Fruit fly (Drosophila melanogaster): Measurements from ENCODE around the gene vig2.

The vig2 gene

DNA sequence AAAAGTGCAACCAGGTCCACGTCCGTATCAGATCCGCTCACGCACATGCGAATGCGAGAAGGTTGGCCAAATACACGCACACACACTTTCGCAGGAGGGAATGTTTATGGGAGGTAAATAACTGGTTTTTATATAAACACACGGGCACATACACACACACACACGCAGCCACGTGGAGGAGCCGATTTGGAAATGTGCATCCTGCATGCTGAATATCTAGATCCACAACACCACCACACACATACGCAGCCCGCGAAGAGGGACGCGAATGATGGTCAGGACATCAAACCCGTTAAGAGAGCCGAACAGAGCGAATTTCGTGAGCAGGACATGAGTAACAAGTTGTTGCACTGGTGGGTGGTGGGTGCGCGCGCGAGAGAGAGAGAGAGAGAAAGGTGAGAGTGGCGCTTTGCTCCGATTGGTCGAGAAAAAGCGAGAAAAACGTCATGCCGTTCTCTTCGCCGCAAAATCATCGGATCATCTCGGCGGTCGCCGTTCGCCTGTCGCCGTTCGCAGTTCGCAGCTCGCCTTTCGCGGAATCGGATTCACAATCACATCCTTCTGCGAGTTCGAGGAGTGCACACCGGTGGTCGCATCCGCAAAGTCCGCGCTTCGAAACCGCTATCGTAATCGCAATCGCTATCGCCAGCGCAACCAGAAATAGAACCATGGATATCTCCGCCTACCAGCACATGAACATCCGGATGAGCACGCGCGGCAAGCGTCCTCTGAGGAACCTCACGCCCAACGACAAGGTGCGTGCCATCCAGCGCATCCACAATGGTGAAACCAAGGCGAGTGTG lies 14.6 kb downstream of the vig2 start, which contains the start of gene danr (continued):
- TF ChIP-seq CG17361 (GFP tag; IDR thresholded peaks at IDR 0.05) = no peak
- TF ChIP-seq CG18764 (GFP tag; optimal IDR thresholded peaks at IDR 0.05) = no peak
- TF ChIP-seq Ravus (GFP tag; IDR thresholded peaks at IDR 0.05) = no peak
- TF ChIP-seq B-H2 (GFP tag; optimal IDR thresholded peaks at IDR 0.05) = no peak
- no peak for TF ChIP-seq twi (tag; optimal IDR thresholded peaks at IDR 0.05)
- no peak for TF ChIP-seq Dp (GFP tag; optimal IDR thresholded peaks at IDR 0.05)
- peak; percentile 64 for TF ChIP-seq CG1832 (GFP tag; optimal IDR thresholded peaks at IDR 0.05)
- TF ChIP-seq CG10462 (GFP tag; optimal IDR thresholded peaks at IDR 0.05) = no peak
- TF ChIP-seq GATAe (GFP tag; conservative IDR thresholded peaks at IDR 0.05) = no peak
- no peak for TF ChIP-seq CG10431 (GFP tag; optimal IDR thresholded peaks at IDR 0.05)
- no peak for TF ChIP-seq CG3847 (GFP tag; IDR thresholded peaks at IDR 0.05)
- TF ChIP-seq CG4282 (GFP tag; optimal IDR thresholded peaks at IDR 0.05) = no peak
- no peak for TF ChIP-seq stwl (tag; optimal IDR thresholded peaks at IDR 0.05)
- TF ChIP-seq CrebB (tag; optimal IDR thresholded peaks at IDR 0.05) = no peak
- peak; percentile 61 for TF ChIP-seq CG15479 (GFP tag; optimal IDR thresholded peaks at IDR 0.05)
- TF ChIP-seq CG3163 (GFP tag; optimal IDR thresholded peaks at IDR 0.05) = peak; percentile 63
- no peak for TF ChIP-seq croc (GFP tag; conservative IDR thresholded peaks at IDR 0.05)
- TF ChIP-seq sens-2 (GFP tag; IDR thresholded peaks at IDR 0.05) = no peak
- no peak for TF ChIP-seq zfh1 (GFP tag; IDR thresholded peaks at IDR 0.05)
- TF ChIP-seq CG8359 (GFP tag; optimal IDR thresholded peaks at IDR 0.05; ENCODE audit: borderline replicate concordance) = no peak
- no peak for TF ChIP-seq CG1792 (GFP tag; optimal IDR thresholded peaks at IDR 0.05)
- no peak for TF ChIP-seq Vsx1 (GFP tag; optimal IDR thresholded peaks at IDR 0.05)
- TF ChIP-seq CkIIα-i1 (GFP tag; IDR thresholded peaks at IDR 0.05) = no peak
- no peak for TF ChIP-seq schlank (tag; optimal IDR thresholded peaks at IDR 0.05)
- TF ChIP-seq nmo (GFP tag; optimal IDR thresholded peaks at IDR 0.05) = no peak
- TF ChIP-seq NK7.1 (GFP tag; optimal IDR thresholded peaks at IDR 0.05) = no peak
- no peak for TF ChIP-seq disco-r (GFP tag; optimal IDR thresholded peaks at IDR 0.05)
- peak in 1 of 2 experiments; percentile 50 for TF ChIP-seq bsh (GFP tag; optimal IDR thresholded peaks at IDR 0.05)
- TF ChIP-seq Gsc (GFP tag; IDR thresholded peaks at IDR 0.05) = no peak
- TF ChIP-seq CG8924 (tag; optimal IDR thresholded peaks at IDR 0.05) = no peak

DNA sequence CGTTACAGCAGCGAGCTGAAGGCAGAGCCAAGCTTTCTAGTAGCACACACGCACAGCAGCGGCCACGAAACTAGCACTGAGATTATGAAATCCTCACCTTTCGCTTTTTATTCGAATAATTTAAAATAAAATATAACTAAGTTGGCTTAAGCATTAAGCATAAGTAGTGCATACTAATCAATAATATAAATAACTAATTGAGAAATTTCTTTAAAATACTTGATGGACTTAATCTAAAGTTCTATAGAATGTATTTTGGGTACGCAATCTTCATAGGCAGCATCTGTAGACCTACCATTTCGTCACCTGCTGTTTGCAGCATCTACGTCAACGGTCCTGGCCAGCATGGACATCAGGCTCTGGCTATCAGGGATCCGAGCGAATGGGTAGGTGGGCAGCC lies 29.2 kb downstream of the vig2 start:
- TF ChIP-seq gsb (GFP tag; IDR thresholded peaks at IDR 0.05) (no peak), H2.0 (GFP tag; IDR thresholded peaks at IDR 0.05) (no peak), CG2120 (GFP tag; optimal IDR thresholded peaks at IDR 0.05) (peak; percentile 36), corto (GFP tag; optimal IDR thresholded peaks at IDR 0.05) (no peak), CG7745 (tag; optimal IDR thresholded peaks at IDR 0.05) (no peak), Dip3 (GFP tag; optimal IDR thresholded peaks at IDR 0.05) (no peak), CG9437 (GFP tag; optimal IDR thresholded peaks at IDR 0.05) (no peak), CG2129 (GFP tag; IDR thresholded peaks at IDR 0.05; ENCODE audit: partially characterized antibody) (no peak), CG12299 (tag; optimal IDR thresholded peaks at IDR 0.05) (no peak), chn (GFP tag; optimal IDR thresholded peaks at IDR 0.05) (no peak), CG7556 (GFP tag; optimal IDR thresholded peaks at IDR 0.05) (peak; percentile 58), CG15514 (GFP tag; optimal IDR thresholded peaks at IDR 0.05) (peak; percentile 13), CG7839 (tag; optimal IDR thresholded peaks at IDR 0.05) (peak; percentile 36), yki (optimal IDR thresholded peaks at IDR 0.05) (no peak), HLH54F (GFP tag; optimal IDR thresholded peaks at IDR 0.05) (no peak), CG8290 (GFP tag; optimal IDR thresholded peaks at IDR 0.05) (no peak), CG8290 (tag; optimal IDR thresholded peaks at IDR 0.05) (no peak), Atf6 (GFP tag; IDR thresholded peaks at IDR 0.05) (no peak), CG13424 (tag; optimal IDR thresholded peaks at IDR 0.05) (peak; percentile 36), CG5180 (GFP tag; optimal IDR thresholded peaks at IDR 0.05) (no peak), CG11247 (GFP tag; IDR thresholded peaks at IDR 0.05) (no peak), Dfd (GFP tag; optimal IDR thresholded peaks at IDR 0.05) (no peak)
